Fruit fly (Drosophila melanogaster) whole organism, larva: ENCODE results near the gene Sfp24Bb.

Experiments used
- noc ChIP-seq: fragments of 200-800 bp; sonication (Bioruptor generic); optimal IDR thresholded peaks from 3 replicates; lab custom pipeline; 2019; ENCODE audit warnings: missing biosample characterization, mild to moderate bottlenecking, missing genetic modification characterization, moderate library complexity

Gene Sfp24Bb

dm6 chr2L:3669675-3670074, at the start of gene Sfp24Bb:
Gene Sfp24Bb, minus strand, starts transcription at chr2L:3669775.
- no peak for TF ChIP-seq noc (tag; lab: Kevin White, UChicago)

- no peak for TF ChIP-seq noc (tag; lab: Kevin White, UChicago)
These were observed 48.2 kb upstream of the Sfp24Bb start, which contains the start of the genes lectin-24A and Shaw for dm6 chr2L:3717673-3718235. Gene lectin-24A, minus strand, starts transcription at chr2L:3717773. Gene Shaw, plus strand, starts transcription at chr2L:3718185.

dm6 chr2L:3713545-3714156, 44.1 kb upstream of the Sfp24Bb start:
- no peak for TF ChIP-seq noc (tag; lab: Kevin White, UChicago)

dm6 chr2L:3712949-3713416, 43.4 kb upstream of the Sfp24Bb start, which contains the start of the genes CG31955 and CG2818:
Gene CG31955, minus strand, starts transcription at chr2L:3713105.
Gene CG2818, plus strand, starts transcription at chr2L:3713360.
- TF ChIP-seq noc (tag; lab: Kevin White, UChicago) = no peak

dm6 chr2L:3711665-3712064, 42.1 kb upstream of the Sfp24Bb start, which contains the start of gene cutlet:
Gene cutlet, minus strand, starts transcription at chr2L:3711748.
- TF ChIP-seq noc (tag; lab: Kevin White, UChicago) = no peak

dm6 chr2L:3706963-3707362, 37.4 kb upstream of the Sfp24Bb start, which contains the start of gene CG31777:
Gene CG31777, minus strand, starts transcription at chr2L:3707063.
- no peak for TF ChIP-seq noc (tag; lab: Kevin White, UChicago)

dm6 chr2L:3705438-3705921, 35.9 kb upstream of the Sfp24Bb start, which contains the start of gene CG31778:
Gene CG31778, minus strand, starts transcription at chr2L:3705488.
- TF ChIP-seq noc (tag; lab: Kevin White, UChicago) = peak; percentile 77

dm6 chr2L:3703260-3703659, 33.7 kb upstream of the Sfp24Bb start, which contains the start of gene CG2816:
Gene CG2816, plus strand, starts transcription at chr2L:3703659.
- peak; percentile 94 for TF ChIP-seq noc (tag; lab: Kevin White, UChicago)

dm6 chr2L:3701526-3701925, 32.0 kb upstream of the Sfp24Bb start, which contains the start of gene CG43145:
Gene CG43145, plus strand, starts transcription at chr2L:3701826.
- no peak for TF ChIP-seq noc (tag; lab: Kevin White, UChicago)

dm6 chr2L:3700990-3701389, 31.4 kb upstream of the Sfp24Bb start, which contains the start of gene CG42467:
Gene CG42467, plus strand, starts transcription at chr2L:3701290.
- TF ChIP-seq noc (tag; lab: Kevin White, UChicago) = no peak

- no peak for TF ChIP-seq noc (tag; lab: Kevin White, UChicago)
These were observed 30.8 kb upstream of the Sfp24Bb start, which contains the start of gene Sfp24C1 for dm6 chr2L:3700374-3700773. Gene Sfp24C1, plus strand, starts transcription at chr2L:3700674.

dm6 chr2L:3699895-3700294, 30.3 kb upstream of the Sfp24Bb start, which contains the start of gene CG42465:
Gene CG42465, plus strand, starts transcription at chr2L:3700195.
- no peak for TF ChIP-seq noc (tag; lab: Kevin White, UChicago)

dm6 chr2L:3698992-3699514, 29.5 kb upstream of the Sfp24Bb start, which contains the start of the genes CG10031 and CG42464:
Gene CG10031, minus strand, starts transcription at chr2L:3699092.
Gene CG42464, plus strand, starts transcription at chr2L:3699464.
- no peak for TF ChIP-seq noc (tag; lab: Kevin White, UChicago)

- TF ChIP-seq noc (tag; lab: Kevin White, UChicago) = no peak
These were observed 28.2 kb upstream of the Sfp24Bb start, which contains the start of gene CG3604 for dm6 chr2L:3697772-3698171. Gene CG3604, minus strand, starts transcription at chr2L:3697872.

- peak; percentile 13 for TF ChIP-seq noc (tag; lab: Kevin White, UChicago)
These were observed 26.9 kb upstream of the Sfp24Bb start, which contains the start of gene IM33 for dm6 chr2L:3696438-3696837. Gene IM33, minus strand, starts transcription at chr2L:3696658.
